Worm (Caenorhabditis elegans): ENCODE results near the gene gcy-22.
A peak's percentile ranks its signal among the peaks of the same experiment; 100 is the strongest.

The gcy-22 gene

ce11 chrV:20775269-20775668 is 49.6 kb downstream of the gcy-22 start, which contains the start of gene F38A6.4:
Gene F38A6.4, minus strand, starts transcription at chrV:20775369.
- TF ChIP-seq egrh-3 (GFP tag; IDR thresholded peaks at IDR 0.05) (no peak), Y56A3A.18 (GFP tag; IDR thresholded peaks at IDR 0.05) (no peak), attf-6 (GFP tag; IDR thresholded peaks at IDR 0.05) (no peak), pbrm-1 (GFP tag; IDR thresholded peaks at IDR 0.05) (no peak), unc-130 (GFP tag; optimal IDR thresholded peaks at IDR 0.05) (no peak), zfh-2 (GFP tag; conservative IDR thresholded peaks at IDR 0.05) (no peak), hmg-1.2 (GFP tag; IDR thresholded peaks at IDR 0.05) (no peak), tbp1 (GFP tag; optimal IDR thresholded peaks at IDR 0.05) (no peak), mel-28 (tag; optimal IDR thresholded peaks at IDR 0.05; ENCODE audit: borderline replicate concordance) (no peak), lin-54 (GFP tag; optimal IDR thresholded peaks at IDR 0.05) (no peak), snpc-1.1 (tag; optimal IDR thresholded peaks at IDR 0.05; ENCODE audit: insufficient read depth) (no peak), F39B2.1 (GFP tag; IDR thresholded peaks at IDR 0.05) (no peak), mes-4 (tag; optimal IDR thresholded peaks at IDR 0.05) (no peak), T26A5.8 (tag; optimal IDR thresholded peaks at IDR 0.05) (no peak), cebp-2 (GFP tag; IDR thresholded peaks at IDR 0.05) (no peak), snpc-3.4 (tag; optimal IDR thresholded peaks at IDR 0.05) (no peak)

DNA sequence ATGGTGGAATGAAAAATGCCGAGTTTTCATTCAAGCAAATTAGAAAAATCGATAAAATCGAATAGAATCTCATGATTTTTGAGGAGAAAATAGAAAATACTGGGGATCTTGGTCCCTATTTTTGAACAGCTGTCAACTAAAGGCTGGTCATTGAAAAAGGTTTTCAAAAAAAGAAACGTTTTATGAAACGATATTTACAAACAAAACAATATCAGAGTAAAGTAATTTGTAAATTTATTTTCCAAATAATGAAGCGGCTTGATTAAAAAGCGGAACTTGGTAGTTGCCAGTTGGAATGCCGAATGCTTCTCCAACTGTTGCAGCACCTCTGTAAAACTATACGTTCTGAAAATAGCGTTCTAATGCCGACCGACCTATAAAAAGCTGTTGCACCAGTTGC is 51.2 kb downstream of the gcy-22 start, which contains the start of gene F38A6.5:
F38A6.5 (minus strand) TSS at position 101 of the 400 bp plus-strand sequence.
- TF ChIP-seq tbx-9 (tag; optimal IDR thresholded peaks at IDR 0.05; ENCODE audit: borderline replicate concordance) (no peak), attf-6 (GFP tag; IDR thresholded peaks at IDR 0.05) (no peak), madf-10 (tag; optimal IDR thresholded peaks at IDR 0.05) (no peak), F22D6.2 (tag; optimal IDR thresholded peaks at IDR 0.05) (no peak)

ce11 chrV:20771702-20772101 is 53.2 kb downstream of the gcy-22 start:
- no peak for TF ChIP-seq mes-4 (tag; optimal IDR thresholded peaks at IDR 0.05)
- no peak for TF ChIP-seq ZK185.1 (tag; optimal IDR thresholded peaks at IDR 0.05; ENCODE audit: poor library complexity, severe bottlenecking)
- TF ChIP-seq ama-1 (optimal IDR thresholded peaks at IDR 0.05): no peak
- no peak for TF ChIP-seq ama-1 (GFP tag; optimal IDR thresholded peaks at IDR 0.05)
- no peak for TF ChIP-seq cebp-1 (GFP tag; IDR thresholded peaks at IDR 0.05)
- TF ChIP-seq cebp-1 (tag; optimal IDR thresholded peaks at IDR 0.05): peak; percentile 79
- TF ChIP-seq F22D6.2 (tag; optimal IDR thresholded peaks at IDR 0.05): no peak

ce11 chrV:20770846-20771245 is 54.0 kb downstream of the gcy-22 start:
- peak; percentile 78 for TF ChIP-seq nhr-80 (tag; optimal IDR thresholded peaks at IDR 0.05)
- TF ChIP-seq ZK185.1 (tag; optimal IDR thresholded peaks at IDR 0.05; ENCODE audit: poor library complexity, severe bottlenecking): no peak
- peak in 1 of 2 experiments; percentile 4 for TF ChIP-seq let-607 (tag; optimal IDR thresholded peaks at IDR 0.05)
- peak; percentile 30 for TF ChIP-seq madf-10 (tag; optimal IDR thresholded peaks at IDR 0.05)

Data from whole organism, young adult.